Worm (Caenorhabditis elegans): ENCODE results near the gene wdr-5.1.

DNA sequence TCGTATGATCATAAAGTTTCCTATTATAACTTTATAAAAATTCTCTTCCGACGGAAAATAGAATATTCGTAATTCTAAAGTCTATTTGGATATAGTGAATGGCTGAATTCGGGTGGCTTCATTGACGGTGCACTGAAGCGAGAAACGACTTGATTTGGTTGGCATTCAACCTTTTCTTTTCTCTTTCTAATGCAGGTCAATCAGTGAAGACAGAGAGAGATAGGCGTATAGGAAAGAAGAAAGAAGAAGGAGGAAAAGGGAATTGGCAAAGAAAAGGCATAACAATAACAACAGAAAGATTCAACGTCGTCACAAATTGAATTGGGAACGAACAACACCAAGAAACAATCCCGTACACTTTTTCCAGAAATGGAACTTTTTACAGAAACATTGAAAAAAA lies 29.6 kb upstream of the wdr-5.1 start:
- TF ChIP-seq daf-16 (GFP tag; optimal IDR thresholded peaks at IDR 0.05) (no peak), daf-16 (tag; optimal IDR thresholded peaks at IDR 0.05) (no peak), lin-38 (GFP tag; IDR thresholded peaks at IDR 0.05) (no peak), nhr-11 (tag; optimal IDR thresholded peaks at IDR 0.05) (no peak), fkh-10 (GFP tag; optimal IDR thresholded peaks at IDR 0.05) (no peak), ama-1 (optimal IDR thresholded peaks at IDR 0.05) (no peak), saeg-2 (GFP tag; IDR thresholded peaks at IDR 0.05) (no peak), nhr-28 (tag; optimal IDR thresholded peaks at IDR 0.05) (no peak), fos-1 (tag; optimal IDR thresholded peaks at IDR 0.05) (no peak), Y105C5A.15 (GFP tag; IDR thresholded peaks at IDR 0.05) (no peak), pqm-1 (tag; optimal IDR thresholded peaks at IDR 0.05) (no peak), ceh-82 (tag; optimal IDR thresholded peaks at IDR 0.05) (no peak), arid-1 (GFP tag; conservative IDR thresholded peaks at IDR 0.05) (no peak), skn-1 (tag; optimal IDR thresholded peaks at IDR 0.05) (no peak), spr-3 (GFP tag; optimal IDR thresholded peaks at IDR 0.05) (no peak)
